Fruit fly (Drosophila melanogaster) whole organism, prepupa: Measurements from ENCODE around the gene CG34303.

Source experiments
- CG10631 ChIP-seq: fragments of 200-800 bp; sonication (Bioruptor generic); optimal IDR thresholded peaks from 2 replicates; lab custom pipeline; 2016; ENCODE audit warnings: missing biosample characterization, missing genetic modification characterization
- CG11294 ChIP-seq: fragments of 200-800 bp; sonication (Bioruptor generic); IDR thresholded peaks from 2 replicates; pipeline ENCODE4 v1.3.6; 2022; ENCODE audit warnings: missing biosample characterization, missing genetic modification characterization
- CG16779 ChIP-seq: fragments of 200-800 bp; sonication (Bioruptor generic); optimal IDR thresholded peaks from 3 replicates; lab custom pipeline; 2017; ENCODE audit warnings: missing biosample characterization, mild to moderate bottlenecking, missing genetic modification characterization
- CG3032 ChIP-seq: fragments of 200-800 bp; optimal IDR thresholded peaks from 2 replicates; lab custom pipeline; 2019; ENCODE audit warnings: missing biosample characterization, mild to moderate bottlenecking, missing genetic modification characterization, moderate library complexity
- CG32006 ChIP-seq: fragments of 200-800 bp; sonication (Bioruptor generic); optimal IDR thresholded peaks from 3 replicates; lab custom pipeline; 2017; ENCODE audit warnings: missing biosample characterization, mild to moderate bottlenecking, missing genetic modification characterization
- CG3919 ChIP-seq: fragments of 200-800 bp; sonication (Bioruptor generic); optimal IDR thresholded peaks from 3 replicates; lab custom pipeline; 2016; ENCODE audit warnings: missing biosample characterization, missing genetic modification characterization
- CG4318 ChIP-seq: fragments of 200-800 bp; sonication (Bioruptor generic); optimal IDR thresholded peaks from 3 replicates; lab custom pipeline; 2017; ENCODE audit warnings: missing biosample characterization, mild to moderate bottlenecking, missing genetic modification characterization
- CG8632 ChIP-seq: fragments of 200-800 bp; sonication (Bioruptor generic); optimal IDR thresholded peaks from 3 replicates; lab custom pipeline; 2016; ENCODE audit warnings: missing biosample characterization, missing genetic modification characterization
- Eip78C ChIP-seq: fragments of 200-800 bp; sonication (Bioruptor generic); peaks from one replicate; lab custom pipeline; 2016; ENCODE audit warnings: missing biosample characterization, missing genetic modification characterization
- Ets21C ChIP-seq: fragments of 200-800 bp; sonication (Bioruptor generic); optimal IDR thresholded peaks from 3 replicates; lab custom pipeline; 2016; ENCODE audit warnings: missing biosample characterization, missing genetic modification characterization
- Gug ChIP-seq: fragments of 200-800 bp; sonication (Bioruptor generic); IDR thresholded peaks from 2 replicates; pipeline ENCODE4 v1.3.6; 2022; ENCODE audit warnings: missing biosample characterization, missing genetic modification characterization
- Hr38 ChIP-seq: sonication (Bioruptor generic); optimal IDR thresholded peaks from 2 replicates; lab custom pipeline; 2016; ENCODE audit warnings: missing biosample characterization, missing genetic modification characterization
- Hr4 ChIP-seq: fragments of 200-800 bp; sonication (Bioruptor generic); optimal IDR thresholded peaks from 3 replicates; lab custom pipeline; 2016; ENCODE audit warnings: missing biosample characterization, missing genetic modification characterization
- cyc ChIP-seq: fragments of 200-800 bp; sonication (Bioruptor generic); optimal IDR thresholded peaks from 3 replicates; lab custom pipeline; 2016; ENCODE audit warnings: missing biosample characterization, missing genetic modification characterization
- eg ChIP-seq: fragments of 200-800 bp; sonication (Bioruptor generic); IDR thresholded peaks from 3 replicates; pipeline ENCODE4 v1.3.6; 2022; ENCODE audit warnings: missing biosample characterization, missing genetic modification characterization
- esn ChIP-seq: fragments of 200-800 bp; sonication (Bioruptor generic); optimal IDR thresholded peaks from 2 replicates; lab custom pipeline; 2016; ENCODE audit warnings: missing biosample characterization, mild to moderate bottlenecking, missing genetic modification characterization, moderate library complexity
- ss ChIP-seq, 2 experiments: fragments of 200-800 bp; sonication (Bioruptor generic); optimal IDR thresholded peaks; 2 replicates in 1 of 2; 3 replicates in 1 of 2; lab custom pipeline; 2017 to 2018; ENCODE audit warnings: mild to moderate bottlenecking in 2 of 2, missing biosample characterization in 2 of 2, missing genetic modification characterization in 2 of 2, moderate library complexity in 1 of 2
- svp ChIP-seq: fragments of 200-800 bp; sonication (Bioruptor generic); peaks from one replicate; lab custom pipeline; 2016; ENCODE audit warnings: missing biosample characterization, missing genetic modification characterization
- topi ChIP-seq: fragments of 200-800 bp; sonication (Bioruptor generic); optimal IDR thresholded peaks from 3 replicates; lab custom pipeline; 2016; ENCODE audit warnings: missing biosample characterization, missing genetic modification characterization

Gene CG34303

DNA sequence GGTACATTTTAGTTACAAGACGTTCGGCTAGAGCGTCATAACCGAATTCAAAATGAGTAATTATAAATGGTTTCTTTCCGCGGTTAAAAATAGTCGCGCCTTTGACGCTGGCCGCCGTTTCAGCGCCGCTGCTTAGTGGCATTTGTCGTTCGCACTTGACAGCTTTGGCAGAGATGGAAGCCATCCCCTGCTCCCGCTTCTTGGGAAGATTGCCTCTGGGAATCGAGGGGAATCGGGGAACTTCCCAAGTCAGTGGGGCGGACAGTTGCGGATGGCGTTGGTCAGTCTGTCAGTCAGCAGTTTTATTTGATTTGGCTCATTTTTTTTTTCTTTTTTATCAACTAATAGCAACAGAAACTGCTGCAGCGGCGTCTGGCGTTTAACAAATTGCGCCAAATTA is 44.9 kb downstream of the CG34303 start:
- TF ChIP-seq CG32006 (GFP tag; lab: Kevin White, UChicago) (no peak), svp (GFP tag; lab: Kevin White, UChicago) (no peak), topi (GFP tag; lab: Kevin White, UChicago) (no peak), cyc (GFP tag; lab: Kevin White, UChicago) (no peak), Gug (no peak), esn (GFP tag; lab: Kevin White, UChicago) (no peak), Hr4 (GFP tag; lab: Kevin White, UChicago) (no peak), Eip78C (GFP tag; lab: Kevin White, UChicago) (no peak), Ets21C (GFP tag; lab: Kevin White, UChicago) (no peak), CG11294 (GFP tag; lab: Robert Waterston, UW) (no peak), CG4318 (GFP tag; lab: Kevin White, UChicago) (no peak), ss (GFP tag; optimal IDR thresholded peaks at IDR 0.05; lab: Kevin White, UChicago) (no peak), CG10631 (GFP tag; lab: Kevin White, UChicago) (no peak), Hr38 (GFP tag; lab: Kevin White, UChicago) (no peak), eg (no peak), CG3919 (GFP tag; lab: Kevin White, UChicago) (no peak), CG3032 (tag; lab: Kevin White, UChicago) (no peak), CG16779 (no peak), CG8632 (GFP tag; lab: Kevin White, UChicago) (no peak)
